Worm (Caenorhabditis elegans): ENCODE measurements around the gene cbp-3.

The cbp-3 gene

ce11 chrIII:9885609-9886008, 28.2 kb upstream of the cbp-3 start:
- TF ChIP-seq tbx-2 (tag; optimal IDR thresholded peaks at IDR 0.05) (no peak), hlh-6 (tag; optimal IDR thresholded peaks at IDR 0.05) (no peak), pha-4 (tag; optimal IDR thresholded peaks at IDR 0.05) (no peak), elt-4 (tag; optimal IDR thresholded peaks at IDR 0.05) (no peak)

- TF ChIP-seq elt-2 (tag; optimal IDR thresholded peaks at IDR 0.05) (no peak), ceh-34 (tag; optimal IDR thresholded peaks at IDR 0.05) (no peak), hlh-8 (tag; optimal IDR thresholded peaks at IDR 0.05) (no peak), dmd-4 (tag; optimal IDR thresholded peaks at IDR 0.05; ENCODE audit: borderline replicate concordance) (no peak), ceh-6 (GFP tag; optimal IDR thresholded peaks at IDR 0.05) (no peak), nhr-232 (tag; optimal IDR thresholded peaks at IDR 0.05) (no peak), sox-4 (tag; optimal IDR thresholded peaks at IDR 0.05) (no peak), unc-42 (tag; optimal IDR thresholded peaks at IDR 0.05) (peak; percentile 82)
Measured at ce11 chrIII:9886323-9886722, 27.5 kb upstream of the cbp-3 start.

ce11 chrIII:9891324-9891723, 22.5 kb upstream of the cbp-3 start, which contains the start of gene alg-4:
Gene alg-4, minus strand, starts transcription at chrIII:9891424.
- TF ChIP-seq dve-1 (tag; optimal IDR thresholded peaks at IDR 0.05) (no peak), rnt-1 (tag; optimal IDR thresholded peaks at IDR 0.05) (no peak), hlh-13 (GFP tag; optimal IDR thresholded peaks at IDR 0.05) (no peak), pag-3 (tag; optimal IDR thresholded peaks at IDR 0.05; ENCODE audit: borderline replicate concordance) (no peak), nfya-1 (tag; optimal IDR thresholded peaks at IDR 0.05) (no peak)

- no peak for TF ChIP-seq odd-2 (tag; optimal IDR thresholded peaks at IDR 0.05)
- TF ChIP-seq ztf-16 (tag; optimal IDR thresholded peaks at IDR 0.05) = no peak
- TF ChIP-seq sox-2 (GFP tag; IDR thresholded peaks at IDR 0.05) = no peak
- TF ChIP-seq dmd-4 (tag; optimal IDR thresholded peaks at IDR 0.05; ENCODE audit: borderline replicate concordance) = no peak
- no peak for TF ChIP-seq pqm-1 (tag; optimal IDR thresholded peaks at IDR 0.05)
- TF ChIP-seq C08G9.2 (tag; optimal IDR thresholded peaks at IDR 0.05) = no peak
- TF ChIP-seq ets-4 (tag; optimal IDR thresholded peaks at IDR 0.05) = no peak
- no peak for TF ChIP-seq ceh-22 (tag; optimal IDR thresholded peaks at IDR 0.05)
- no peak for TF ChIP-seq elt-4 (tag; optimal IDR thresholded peaks at IDR 0.05)
- no peak for TF ChIP-seq unc-86 (tag; optimal IDR thresholded peaks at IDR 0.05)
- no peak for TF ChIP-seq npax-4 (tag; optimal IDR thresholded peaks at IDR 0.05)
- no peak for TF ChIP-seq ceh-19 (GFP tag; optimal IDR thresholded peaks at IDR 0.05)
- no peak for TF ChIP-seq unc-3 (GFP tag; conservative IDR thresholded peaks at IDR 0.05)
- TF ChIP-seq unc-3 (tag; optimal IDR thresholded peaks at IDR 0.05) = no peak
- TF ChIP-seq ref-2 (tag; optimal IDR thresholded peaks at IDR 0.05) = no peak
- TF ChIP-seq hlh-6 (tag; optimal IDR thresholded peaks at IDR 0.05) = no peak
- no peak for TF ChIP-seq pat-9 (tag; optimal IDR thresholded peaks at IDR 0.05)
- no peak for TF ChIP-seq tbx-2 (tag; optimal IDR thresholded peaks at IDR 0.05)
Measured at ce11 chrIII:9892855-9893254, 20.9 kb upstream of the cbp-3 start, which contains the start of gene mam-7. Gene mam-7, plus strand, starts transcription at chrIII:9893155.

- TF ChIP-seq unc-86 (tag; optimal IDR thresholded peaks at IDR 0.05) (no peak), unc-55 (GFP tag; optimal IDR thresholded peaks at IDR 0.05) (no peak), tbx-2 (tag; optimal IDR thresholded peaks at IDR 0.05) (no peak), npax-4 (tag; optimal IDR thresholded peaks at IDR 0.05) (no peak), elt-2 (tag; optimal IDR thresholded peaks at IDR 0.05) (no peak), hlh-13 (GFP tag; optimal IDR thresholded peaks at IDR 0.05) (no peak), elt-4 (tag; optimal IDR thresholded peaks at IDR 0.05) (no peak), hlh-30 (tag; optimal IDR thresholded peaks at IDR 0.05; ENCODE audit: insufficient read depth) (no peak), lim-6 (tag; optimal IDR thresholded peaks at IDR 0.05) (no peak), odd-2 (tag; optimal IDR thresholded peaks at IDR 0.05) (no peak), hlh-8 (tag; optimal IDR thresholded peaks at IDR 0.05) (no peak), rnt-1 (tag; optimal IDR thresholded peaks at IDR 0.05) (no peak), ceh-2 (tag; optimal IDR thresholded peaks at IDR 0.05) (no peak), ceh-19 (GFP tag; optimal IDR thresholded peaks at IDR 0.05) (no peak), pha-4 (tag; optimal IDR thresholded peaks at IDR 0.05) (no peak), ets-4 (tag; optimal IDR thresholded peaks at IDR 0.05) (no peak), ceh-6 (GFP tag; optimal IDR thresholded peaks at IDR 0.05) (no peak), ttx-3 (tag; optimal IDR thresholded peaks at IDR 0.05) (no peak), ceh-31 (tag; optimal IDR thresholded peaks at IDR 0.05) (no peak), Y22D7AL.16 (tag; optimal IDR thresholded peaks at IDR 0.05) (no peak)
Measured at ce11 chrIII:9899720-9900119, 14.1 kb upstream of the cbp-3 start.
